Worm (Caenorhabditis elegans) whole organism, young adult: ENCODE data around the gene adm-2.

Experiments used
- B0019.2 ChIP-seq: fragments of 200-800 bp; sonication (Bioruptor generic); conservative IDR thresholded peaks from 2 replicates; pipeline ENCODE4 v1.3.6; 2022; ENCODE audit warnings: missing genetic modification reagents, missing genetic modification characterization, missing compliant biosample characterization
- C17E4.6 ChIP-seq: fragments of 200-800 bp; sonication (Bioruptor generic); IDR thresholded peaks from 2 replicates; pipeline ENCODE4 v1.3.6; 2022; ENCODE audit warnings: missing genetic modification reagents, missing genetic modification characterization, missing compliant biosample characterization
- F22D6.2 ChIP-seq: sonication (generic microtip); optimal IDR thresholded peaks from 2 replicates; lab custom pipeline; 2016; ENCODE audit warnings: mild to moderate bottlenecking, missing genetic modification characterization, missing compliant biosample characterization
- F33H1.4 ChIP-seq: fragments of 200-800 bp; sonication (Bioruptor generic); IDR thresholded peaks from 2 replicates; pipeline ENCODE4 v1.3.6; 2022; ENCODE audit warnings: missing genetic modification reagents, missing genetic modification characterization, missing compliant biosample characterization
- F39B2.1 ChIP-seq: fragments of 200-800 bp; sonication (Bioruptor generic); IDR thresholded peaks from 2 replicates; pipeline ENCODE4 v1.3.6; 2022; ENCODE audit warnings: missing genetic modification reagents, missing genetic modification characterization, missing compliant biosample characterization
- F55B11.4 ChIP-seq: sonication (generic microtip); optimal IDR thresholded peaks from 2 replicates; lab custom pipeline; 2016; ENCODE audit warnings: missing compliant biosample characterization, missing genetic modification characterization, borderline replicate concordance; ENCODE audit not compliant: insufficient read depth
- K12H6.12 ChIP-seq: fragments of 200-800 bp; sonication (Bioruptor generic); optimal IDR thresholded peaks from 2 replicates; lab custom pipeline; 2018; ENCODE audit warnings: mild to moderate bottlenecking, missing genetic modification characterization, missing compliant biosample characterization
- Y67H2A.10 ChIP-seq: fragments of 200-800 bp; sonication (Bioruptor generic); conservative IDR thresholded peaks from 2 replicates; pipeline ENCODE4 v1.3.6; 2022; ENCODE audit warnings: missing genetic modification reagents, missing genetic modification characterization, missing compliant biosample characterization
- Y79H2A.3 ChIP-seq: fragments of 200-800 bp; sonication (Bioruptor generic); conservative IDR thresholded peaks from 2 replicates; pipeline ENCODE4 v1.3.6; 2022; ENCODE audit warnings: missing genetic modification reagents, missing genetic modification characterization, missing compliant biosample characterization
- ama-1 ChIP-seq, 3 experiments: fragments of 150-350 bp in 1 of 3; sonication (generic microtip) in 2 of 3; optimal IDR thresholded peaks; 2 replicates each; lab custom pipeline; 2014 to 2018; ENCODE audit warnings: missing biosample characterization in 2 of 3, missing genetic modification characterization in 2 of 3, missing genetic modification reagents in 2 of 3
- aptf-2 ChIP-seq: fragments of 200-800 bp; sonication (Bioruptor generic); conservative IDR thresholded peaks from 2 replicates; pipeline ENCODE4 v1.3.6; 2022; ENCODE audit warnings: missing genetic modification reagents, missing genetic modification characterization, missing compliant biosample characterization
- atf-7 ChIP-seq: sonication (generic microtip); optimal IDR thresholded peaks from 2 replicates; lab custom pipeline; 2017; ENCODE audit warnings: mild to moderate bottlenecking, missing genetic modification characterization, missing compliant biosample characterization
- attf-5 ChIP-seq: fragments of 200-800 bp; sonication (Bioruptor generic); optimal IDR thresholded peaks from 2 replicates; lab custom pipeline; 2018; ENCODE audit warnings: mild to moderate bottlenecking, missing genetic modification characterization, missing compliant biosample characterization
- bed-1 ChIP-seq: fragments of 200-800 bp; sonication (Bioruptor generic); IDR thresholded peaks from 2 replicates; pipeline ENCODE4 v1.3.6; 2022; ENCODE audit warnings: missing genetic modification reagents, missing genetic modification characterization, missing compliant biosample characterization
- cebp-1 ChIP-seq, 2 experiments: fragments of 200-800 bp in 1 of 2; sonication (Bioruptor generic) in 1 of 2; sonication (generic microtip) in 1 of 2; IDR thresholded peaks in 1 of 2; optimal IDR thresholded peaks in 1 of 2; 2 replicates each; pipeline versions ENCODE4 v1.3.6 to Lab custom; 2017 to 2022; ENCODE audit warnings: missing compliant biosample characterization in 2 of 2, missing genetic modification characterization in 2 of 2, mild to moderate bottlenecking in 1 of 2, missing genetic modification reagents in 1 of 2, moderate library complexity in 1 of 2
- ceh-79 ChIP-seq: sonication (generic microtip); optimal IDR thresholded peaks from 2 replicates; lab custom pipeline; 2017; ENCODE audit warnings: mild to moderate bottlenecking, missing genetic modification characterization, missing compliant biosample characterization
- ceh-91 ChIP-seq: fragments of 200-800 bp; sonication (Bioruptor generic); IDR thresholded peaks from 2 replicates; pipeline ENCODE4 v1.3.6; 2022; ENCODE audit warnings: missing genetic modification reagents, missing genetic modification characterization, missing compliant biosample characterization
- chd-7 ChIP-seq: sonication (generic microtip); optimal IDR thresholded peaks from 2 replicates; lab custom pipeline; 2016; ENCODE audit warnings: mild to moderate bottlenecking, missing genetic modification characterization, moderate library complexity, missing compliant biosample characterization
- dox-1 ChIP-seq: fragments of 200-800 bp; sonication (Bioruptor generic); IDR thresholded peaks from 2 replicates; pipeline ENCODE4 v1.3.6; 2022; ENCODE audit warnings: missing genetic modification reagents, missing genetic modification characterization, missing compliant biosample characterization
- egl-18 ChIP-seq: fragments of 200-800 bp; sonication (Bioruptor generic); IDR thresholded peaks from 2 replicates; pipeline ENCODE4 v1.3.6; 2022; ENCODE audit warnings: missing genetic modification reagents, missing genetic modification characterization, missing compliant biosample characterization
- egl-44 ChIP-seq: fragments of 200-800 bp; sonication (Bioruptor generic); IDR thresholded peaks from 2 replicates; pipeline ENCODE4 v1.3.6; 2022; ENCODE audit warnings: missing genetic modification reagents, missing genetic modification characterization, missing compliant biosample characterization
- ekl-4 ChIP-seq: fragments of 200-800 bp; sonication (Bioruptor generic); IDR thresholded peaks from 2 replicates; pipeline ENCODE4 v1.3.6; 2022; ENCODE audit warnings: missing genetic modification reagents, missing genetic modification characterization, missing compliant biosample characterization
- hlh-26 ChIP-seq: fragments of 200-800 bp; sonication (Bioruptor generic); conservative IDR thresholded peaks from 2 replicates; pipeline ENCODE4 v1.3.6; 2022; ENCODE audit warnings: missing genetic modification reagents, missing genetic modification characterization, missing compliant biosample characterization
- hmg-1.2 ChIP-seq: fragments of 200-800 bp; sonication (Bioruptor generic); IDR thresholded peaks from 2 replicates; pipeline ENCODE4 v1.3.6; 2022; ENCODE audit warnings: missing genetic modification reagents, missing genetic modification characterization, missing compliant biosample characterization
- hmg-20 ChIP-seq: fragments of 200-800 bp; sonication (Bioruptor generic); IDR thresholded peaks from 2 replicates; pipeline ENCODE4 v1.3.6; 2022; ENCODE audit warnings: missing genetic modification reagents, missing genetic modification characterization, missing compliant biosample characterization
- hsf-1 ChIP-seq: fragments of 200-800 bp; sonication (Bioruptor generic); IDR thresholded peaks from 2 replicates; pipeline ENCODE4 v1.3.6; 2022; ENCODE audit warnings: missing genetic modification reagents, missing genetic modification characterization, missing compliant biosample characterization
- lag-1 ChIP-seq: fragments of 200-800 bp; sonication (Bioruptor generic); IDR thresholded peaks from 2 replicates; pipeline ENCODE4 v1.3.6; 2022; ENCODE audit warnings: missing genetic modification reagents, missing genetic modification characterization, missing compliant biosample characterization
- lin-54 ChIP-seq: fragments of 200-800 bp; sonication (Bioruptor generic); optimal IDR thresholded peaks from 2 replicates; lab custom pipeline; 2018; ENCODE audit warnings: mild to moderate bottlenecking, missing genetic modification characterization, missing compliant biosample characterization
- madf-6 ChIP-seq: fragments of 200-800 bp; sonication (Bioruptor generic); IDR thresholded peaks from 2 replicates; pipeline ENCODE4 v1.3.6; 2022; ENCODE audit warnings: missing genetic modification reagents, missing genetic modification characterization, missing compliant biosample characterization
- mxl-1 ChIP-seq: sonication (generic microtip); optimal IDR thresholded peaks from 2 replicates; lab custom pipeline; 2016; ENCODE audit warnings: missing genetic modification characterization, missing compliant biosample characterization
- nfyb-1 ChIP-seq: fragments of 200-800 bp; sonication (Bioruptor generic); IDR thresholded peaks from 2 replicates; pipeline ENCODE4 v1.3.6; 2022; ENCODE audit warnings: missing genetic modification reagents, missing genetic modification characterization, missing compliant biosample characterization
- pha-4 ChIP-seq: fragments of 150-350 bp; sonication (generic microtip); optimal IDR thresholded peaks from 2 replicates; lab custom pipeline; 2014; ENCODE audit warnings: missing biosample characterization, missing genetic modification reagents, missing genetic modification characterization
- sptf-2 ChIP-seq: fragments of 200-800 bp; sonication (Bioruptor generic); optimal IDR thresholded peaks from 2 replicates; lab custom pipeline; 2018; ENCODE audit warnings: mild to moderate bottlenecking, missing genetic modification characterization, missing compliant biosample characterization
- tbx-9 ChIP-seq: sonication (generic microtip); optimal IDR thresholded peaks from 2 replicates; lab custom pipeline; 2016; ENCODE audit warnings: borderline replicate concordance, missing genetic modification characterization, inconsistent platforms, missing compliant biosample characterization
- tlf-1 ChIP-seq: fragments of 200-800 bp; sonication (Bioruptor generic); optimal IDR thresholded peaks from 2 replicates; lab custom pipeline; 2018; ENCODE audit warnings: mild to moderate bottlenecking, missing genetic modification characterization, missing compliant biosample characterization
- zfh-2 ChIP-seq: fragments of 200-800 bp; sonication (Bioruptor generic); conservative IDR thresholded peaks from 2 replicates; pipeline ENCODE4 v1.3.6; 2022; ENCODE audit warnings: missing genetic modification reagents, missing genetic modification characterization, missing compliant biosample characterization
- ztf-18 ChIP-seq: sonication (generic microtip); optimal IDR thresholded peaks from 2 replicates; lab custom pipeline; 2016; ENCODE audit warnings: missing genotype, mild to moderate bottlenecking, missing genetic modification characterization, missing compliant biosample characterization
- ztf-22 ChIP-seq: fragments of 200-800 bp; sonication (Bioruptor generic); optimal IDR thresholded peaks from 2 replicates; lab custom pipeline; 2018; ENCODE audit warnings: mild to moderate bottlenecking, missing genetic modification characterization, moderate library complexity, missing compliant biosample characterization
- ztf-25 ChIP-seq: fragments of 200-800 bp; sonication (Bioruptor generic); IDR thresholded peaks from 2 replicates; pipeline ENCODE4 v1.3.6; 2022; ENCODE audit warnings: missing genetic modification reagents, missing genetic modification characterization, missing compliant biosample characterization
- ztf-26 ChIP-seq: sonication (generic microtip); optimal IDR thresholded peaks from 2 replicates; lab custom pipeline; 2017; ENCODE audit warnings: missing genetic modification characterization, missing compliant biosample characterization

adm-2 gene

ce11 chrX:13700642-13701233 is 13.0 kb downstream of the adm-2 start (continued):
- TF ChIP-seq atf-7 (tag; lab: Kevin White, UChicago) (peak; percentile 99), F22D6.2 (tag; lab: Kevin White, UChicago) (peak; percentile 97), dox-1 (GFP tag; lab: Robert Waterston, UW) (peak; percentile 98; the same call in 1 of the 2 replicates), K12H6.12 (peak; percentile 97), sptf-2 (GFP tag; lab: Kevin White, UChicago) (peak; percentile 47), ekl-4 (peak; percentile 94), cebp-1 (GFP tag; IDR thresholded peaks at IDR 0.05; lab: Robert Waterston, UW) (peak; percentile 75), cebp-1 (tag; optimal IDR thresholded peaks at IDR 0.05; lab: Kevin White, UChicago) (peak; percentile 98), ama-1 (optimal IDR thresholded peaks at IDR 0.05; lab: Kevin White, UChicago) (no peak), ama-1 (GFP tag; optimal IDR thresholded peaks at IDR 0.05; lab: Kevin White, UChicago) (peak; percentile 11 to 73), egl-44 (GFP tag; lab: Robert Waterston, UW) (peak; percentile 91), ceh-91 (no peak), nfyb-1 (peak; percentile 98), ztf-22 (peak; percentile 98), lag-1 (GFP tag; lab: Robert Waterston, UW) (0 out of 2 replicates have a peak, but pooled peaks have one; percentile 57), mxl-1 (peak; percentile 86), hmg-20 (GFP tag; lab: Robert Waterston, UW) (peak; percentile 97), bed-1 (GFP tag; lab: Robert Waterston, UW) (peak; percentile 90; the same call in 1 of the 2 replicates), Y67H2A.10 (0 out of 2 replicates have a peak, but pooled peaks have one; percentile 34), aptf-2 (no peak), lin-54 (GFP tag; lab: Kevin White, UChicago) (peak; percentile 91), hlh-26 (no peak), pha-4 (tag; lab: Kevin White, UChicago) (peak; percentile 95), chd-7 (tag; lab: Kevin White, UChicago) (peak; percentile 98), F39B2.1 (GFP tag; lab: Robert Waterston, UW) (no peak), Y79H2A.3 (GFP tag; lab: Robert Waterston, UW) (no peak), attf-5 (GFP tag; lab: Kevin White, UChicago) (peak; percentile 57), ztf-26 (tag; lab: Kevin White, UChicago) (peak; percentile 100), zfh-2 (GFP tag; lab: Robert Waterston, UW) (no peak), hmg-1.2 (GFP tag; lab: Robert Waterston, UW) (peak; percentile 86), F55B11.4 (no peak), C17E4.6 (peak; percentile 90), ztf-25 (no peak)

ce11 chrX:13702923-13703322 is 15.2 kb downstream of the adm-2 start:
- no peak for TF ChIP-seq ztf-26 (tag; lab: Kevin White, UChicago)
- no peak for TF ChIP-seq ztf-18 (tag; lab: Kevin White, UChicago)
- no peak for TF ChIP-seq F33H1.4 (GFP tag; lab: Robert Waterston, UW)
- TF ChIP-seq tbx-9 (tag; lab: Kevin White, UChicago) = no peak
- no peak for TF ChIP-seq egl-18 (GFP tag; lab: Robert Waterston, UW)
- TF ChIP-seq, all 124 proteins: peak for 0

ce11 chrX:13706607-13707006 is 18.9 kb downstream of the adm-2 start, which contains the start of gene K02D3.1:
Gene K02D3.1, plus strand, starts transcription at chrX:13706907.
- no peak for TF ChIP-seq tlf-1 (GFP tag; lab: Kevin White, UChicago)
- TF ChIP-seq madf-6 (GFP tag; lab: Robert Waterston, UW) = no peak
- no peak for TF ChIP-seq B0019.2 (GFP tag; lab: Robert Waterston, UW)
- no peak for TF ChIP-seq pha-4 (tag; lab: Kevin White, UChicago)
- no peak for TF ChIP-seq ceh-79 (tag; lab: Kevin White, UChicago)
- TF ChIP-seq hsf-1 = no peak
- TF ChIP-seq F33H1.4 (GFP tag; lab: Robert Waterston, UW) = no peak
